Worm (Caenorhabditis elegans): ENCODE measurements around the gene flr-4.
A peak's percentile ranks its signal among the peaks of the same experiment; 100 is the strongest.

The flr-4 gene

DNA sequence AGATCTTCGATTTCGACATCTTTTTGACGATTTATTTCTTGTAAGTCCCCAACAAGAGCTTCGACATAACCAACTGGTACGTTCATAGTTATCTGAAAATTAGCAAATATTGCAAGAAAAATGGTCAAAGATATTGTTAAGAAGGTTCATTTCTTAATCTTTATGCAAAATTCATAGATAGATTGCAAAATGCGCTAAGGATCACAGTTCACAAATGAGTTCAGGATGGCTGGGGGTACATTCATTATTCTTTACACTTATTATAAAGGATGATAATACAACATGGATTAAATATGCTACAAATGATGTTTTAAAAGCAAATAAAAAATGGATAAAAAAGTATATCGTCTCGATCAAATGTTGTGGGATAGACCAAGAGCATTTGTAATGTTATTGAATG is 32.5 kb upstream of the flr-4 start, which contains the start of gene H03G16.5:
Gene H03G16.5 (minus strand): TSS at position 101 of the 400 bp plus-strand sequence.
- no peak for TF ChIP-seq unc-62 (GFP tag; optimal IDR thresholded peaks at IDR 0.05 in 1 of 2)
- TF ChIP-seq unc-62 (tag; optimal IDR thresholded peaks at IDR 0.05) = no peak
- no peak for TF ChIP-seq F26F4.8 (GFP tag; conservative IDR thresholded peaks at IDR 0.05)
- no peak for TF ChIP-seq lin-39 (tag; optimal IDR thresholded peaks at IDR 0.05)
- no peak for TF ChIP-seq nhr-41 (GFP tag; IDR thresholded peaks at IDR 0.05)
- TF ChIP-seq nhr-28 (tag; optimal IDR thresholded peaks at IDR 0.05) = no peak
- TF ChIP-seq ceh-44 (GFP tag; IDR thresholded peaks at IDR 0.05) = no peak
- no peak for TF ChIP-seq ama-1 (optimal IDR thresholded peaks at IDR 0.05)
- TF ChIP-seq ztf-11 (tag; optimal IDR thresholded peaks at IDR 0.05) = no peak
- TF ChIP-seq tag-97 (GFP tag; IDR thresholded peaks at IDR 0.05) = no peak
- TF ChIP-seq lin-15B (tag; optimal IDR thresholded peaks at IDR 0.05) = no peak
- TF ChIP-seq lin-38 (GFP tag; IDR thresholded peaks at IDR 0.05) = no peak
- TF ChIP-seq lim-7 (GFP tag; IDR thresholded peaks at IDR 0.05) = no peak
- TF ChIP-seq saeg-2 (GFP tag; IDR thresholded peaks at IDR 0.05) = no peak
- no peak for TF ChIP-seq nhr-25 (tag; optimal IDR thresholded peaks at IDR 0.05; ENCODE audit: borderline replicate concordance, insufficient read depth)
- no peak for TF ChIP-seq D1046.2 (GFP tag; IDR thresholded peaks at IDR 0.05)
- TF ChIP-seq ceh-32 (tag; optimal IDR thresholded peaks at IDR 0.05; ENCODE audit: poor library complexity) = no peak

DNA sequence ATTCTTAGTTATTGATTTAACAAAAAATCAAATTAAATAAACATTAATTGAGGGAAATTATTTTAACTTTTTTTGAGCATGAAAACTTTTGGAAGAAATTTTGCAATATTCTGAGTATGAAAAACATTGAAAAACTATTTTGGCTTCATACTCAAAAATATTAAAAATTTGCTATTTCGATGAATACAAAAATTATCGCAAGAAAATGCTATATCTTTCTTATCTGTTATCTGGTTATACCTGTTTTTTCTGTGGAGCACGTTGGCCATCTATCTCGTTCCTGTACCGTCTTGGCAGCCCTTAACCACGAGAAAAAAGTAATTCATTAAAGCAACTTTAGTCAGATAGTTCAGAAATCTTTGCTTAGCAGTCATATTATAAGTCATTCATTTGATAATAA is 31.3 kb upstream of the flr-4 start:
- TF ChIP-seq hmg-1.1 (GFP tag; IDR thresholded peaks at IDR 0.05) = no peak
- TF ChIP-seq F44E2.7 (GFP tag; IDR thresholded peaks at IDR 0.05) = no peak
- no peak for TF ChIP-seq tag-97 (GFP tag; IDR thresholded peaks at IDR 0.05)
- TF ChIP-seq Y105C5A.15 (GFP tag; IDR thresholded peaks at IDR 0.05) = no peak
- TF ChIP-seq F37D6.2 (tag; optimal IDR thresholded peaks at IDR 0.05) = no peak
- no peak for TF ChIP-seq nhr-42 (GFP tag; IDR thresholded peaks at IDR 0.05)
- no peak for TF ChIP-seq spr-3 (GFP tag; optimal IDR thresholded peaks at IDR 0.05)
- TF ChIP-seq aha-1 (tag) = peak; percentile 97
- TF ChIP-seq unc-62 (GFP tag; optimal IDR thresholded peaks at IDR 0.05 in 1 of 2) = peak in 1 of 2 experiments; percentile 14
- TF ChIP-seq unc-62 (tag; optimal IDR thresholded peaks at IDR 0.05) = no peak

DNA sequence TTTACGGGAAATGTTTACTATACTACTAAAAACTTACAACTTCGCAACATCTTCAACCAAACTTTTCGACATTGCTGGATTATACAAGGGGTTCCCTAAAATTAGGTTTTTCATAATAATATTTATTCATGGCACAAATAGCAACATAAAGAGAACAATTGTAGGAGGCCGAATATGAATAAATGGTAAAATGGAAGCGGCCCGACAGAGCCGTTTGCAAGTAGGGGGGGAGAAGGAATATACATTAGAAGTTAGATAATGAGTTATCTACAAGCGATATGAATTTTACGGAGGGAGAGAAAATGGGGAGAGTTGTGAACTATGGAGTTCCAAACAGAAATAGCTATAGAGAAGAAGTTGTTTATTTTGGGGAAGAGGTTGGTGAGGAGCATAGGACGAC is 28.9 kb upstream of the flr-4 start, which contains the start of gene fbxa-96:
Gene fbxa-96 (minus strand): TSS at position 101 of the 400 bp plus-strand sequence.
- TF ChIP-seq aha-1 (tag) (peak; percentile 9), madf-5 (GFP tag; IDR thresholded peaks at IDR 0.05) (no peak), lin-39 (tag; optimal IDR thresholded peaks at IDR 0.05) (no peak)

DNA sequence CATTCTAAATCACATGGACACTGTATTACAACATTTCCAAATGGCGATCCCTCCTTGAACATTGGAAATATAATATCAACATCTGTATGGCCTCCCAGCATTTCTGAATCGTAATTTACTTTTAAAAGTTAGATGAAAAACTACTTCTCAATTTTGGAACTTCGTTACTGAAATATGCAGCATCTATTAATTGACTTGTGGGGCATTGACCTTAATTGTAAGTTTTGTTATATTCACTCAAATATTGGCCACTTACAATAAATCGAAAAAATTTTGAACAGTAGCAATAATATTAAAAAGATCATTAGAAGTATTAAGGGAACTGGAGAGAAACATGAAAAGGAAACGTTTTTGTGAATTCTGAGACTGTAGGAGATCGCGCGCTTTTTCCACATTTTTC is 20.0 kb upstream of the flr-4 start, which contains the start of gene mam-6:
Gene mam-6 (minus strand): TSS at position 101 of the 400 bp plus-strand sequence.
- TF ChIP-seq nhr-28 (tag; optimal IDR thresholded peaks at IDR 0.05) (no peak), saeg-2 (GFP tag; IDR thresholded peaks at IDR 0.05) (no peak), Y5F2A.4 (GFP tag; optimal IDR thresholded peaks at IDR 0.05) (no peak), nhr-48 (tag; optimal IDR thresholded peaks at IDR 0.05) (no peak), mxl-2 (GFP tag; conservative IDR thresholded peaks at IDR 0.05) (no peak), D1046.2 (GFP tag; IDR thresholded peaks at IDR 0.05) (no peak)

DNA sequence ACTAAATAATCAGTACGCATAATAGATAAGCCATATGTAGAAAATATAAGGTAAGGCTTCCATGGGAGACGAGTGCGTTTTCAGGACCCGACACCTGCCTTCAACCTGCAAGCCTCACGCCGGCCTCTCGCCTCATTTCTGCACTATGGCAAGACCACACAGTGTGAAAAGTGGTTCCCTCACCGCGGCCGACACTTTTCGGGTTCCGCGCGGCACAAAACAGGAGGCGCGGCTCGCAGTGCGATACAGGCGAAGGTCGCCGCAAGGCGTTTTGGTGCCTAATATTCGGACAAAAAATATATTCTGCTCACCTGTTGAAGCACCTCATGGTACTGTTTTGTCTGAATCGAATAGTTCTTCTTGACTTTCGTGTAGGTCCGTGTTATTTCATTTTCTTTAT is 19.1 kb upstream of the flr-4 start:
- no peak for TF ChIP-seq nhr-77 (tag; optimal IDR thresholded peaks at IDR 0.05)
- TF ChIP-seq set-16 (GFP tag; IDR thresholded peaks at IDR 0.05) = peak; percentile 80

DNA sequence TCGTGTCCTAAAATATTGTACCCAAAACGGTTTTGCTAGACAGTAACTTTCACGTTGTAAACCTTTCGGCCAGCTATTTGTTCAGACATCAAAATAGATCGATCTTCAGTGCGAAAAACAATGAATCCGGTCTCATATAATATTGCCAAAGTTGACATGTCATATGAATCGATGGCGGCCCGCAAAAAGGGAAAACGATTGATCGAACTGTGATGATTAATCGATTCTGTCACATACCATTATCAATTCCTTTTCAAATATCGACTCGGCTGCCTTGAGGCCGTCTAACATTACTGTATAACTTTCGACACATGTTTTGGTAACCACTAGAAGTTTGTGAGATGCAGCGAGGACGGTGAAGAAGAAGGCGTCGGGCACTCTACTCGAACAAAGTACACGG is 16.3 kb upstream of the flr-4 start:
- TF ChIP-seq hlh-30 (tag; optimal IDR thresholded peaks at IDR 0.05; ENCODE audit: insufficient read depth) = peak; percentile 35
- TF ChIP-seq ceh-20 (GFP tag; IDR thresholded peaks at IDR 0.05) = no peak
- no peak for TF ChIP-seq nhr-48 (tag; optimal IDR thresholded peaks at IDR 0.05)
- TF ChIP-seq duxl-1 (tag; optimal IDR thresholded peaks at IDR 0.05; ENCODE audit: poor library complexity) = no peak
- TF ChIP-seq tra-1 (GFP tag; IDR thresholded peaks at IDR 0.05) = no peak
- peak; percentile 28 for TF ChIP-seq nhr-28 (tag; optimal IDR thresholded peaks at IDR 0.05)
- TF ChIP-seq nhr-77 (tag; optimal IDR thresholded peaks at IDR 0.05) = no peak
- no peak for TF ChIP-seq pqm-1 (tag; optimal IDR thresholded peaks at IDR 0.05)
- TF ChIP-seq egl-43 (GFP tag; IDR thresholded peaks at IDR 0.05) = no peak
- no peak for TF ChIP-seq nhr-6 (tag; optimal IDR thresholded peaks at IDR 0.05)
- TF ChIP-seq nhr-237 (tag; optimal IDR thresholded peaks at IDR 0.05) = no peak
- TF ChIP-seq dmd-6 (GFP tag; IDR thresholded peaks at IDR 0.05) = 0 out of 2 replicates have a peak, but pooled peaks have one; percentile 17
- TF ChIP-seq ama-1 (optimal IDR thresholded peaks at IDR 0.05) = no peak
- no peak for TF ChIP-seq lsy-2 (tag; optimal IDR thresholded peaks at IDR 0.05)
- TF ChIP-seq nhr-42 (GFP tag; IDR thresholded peaks at IDR 0.05) = no peak
- TF ChIP-seq hlh-11 (tag; optimal IDR thresholded peaks at IDR 0.05) = peak; percentile 54
- no peak for TF ChIP-seq F37D6.2 (tag; optimal IDR thresholded peaks at IDR 0.05)
- no peak for TF ChIP-seq spr-1 (tag; optimal IDR thresholded peaks at IDR 0.05)

Measured in whole organism, L4 larva.